Worm (Caenorhabditis elegans): Measurements from ENCODE around the gene ZK470.4.

ZK470.4 gene

DNA sequence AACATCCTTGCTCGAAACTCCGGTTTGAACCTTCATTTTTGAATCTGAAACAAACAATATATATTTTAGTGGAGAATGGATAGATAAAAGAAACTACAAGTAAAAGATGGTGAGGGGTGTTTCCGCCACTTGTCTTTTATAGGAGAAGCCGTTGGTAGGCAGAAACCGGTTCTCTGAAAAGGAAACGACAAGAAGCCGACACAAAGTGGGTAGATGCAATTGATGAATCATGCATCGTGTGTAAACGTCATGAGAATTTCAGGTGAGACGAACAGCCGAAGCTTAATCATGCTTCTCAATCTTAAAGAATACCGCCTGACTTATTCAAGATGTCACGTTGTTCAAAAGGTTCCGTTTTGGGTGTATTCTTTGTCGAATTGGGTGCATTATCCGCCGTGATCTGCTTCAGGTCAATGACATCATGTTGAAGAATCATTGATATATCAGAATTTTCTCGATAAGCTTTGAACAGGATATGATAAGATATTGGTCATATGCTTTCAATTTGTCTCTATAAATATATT is 37.4 kb downstream of the ZK470.4 start, which contains the start of gene R02E4.3:
Gene R02E4.3 (minus strand): TSS at position 51 of the 524 bp plus-strand sequence.
- no peak for TF ChIP-seq snpc-4 (tag; optimal IDR thresholded peaks at IDR 0.05)
- TF ChIP-seq tbx-8 (GFP tag; optimal IDR thresholded peaks at IDR 0.05): no peak
- TF ChIP-seq sem-2 (GFP tag; optimal IDR thresholded peaks at IDR 0.05): no peak
- no peak for TF ChIP-seq hlh-1 (tag; optimal IDR thresholded peaks at IDR 0.05)
- TF ChIP-seq nhr-28 (tag; optimal IDR thresholded peaks at IDR 0.05): no peak
- no peak for TF ChIP-seq ceh-43 (GFP tag; optimal IDR thresholded peaks at IDR 0.05)
- no peak for TF ChIP-seq lsy-2 (tag; optimal IDR thresholded peaks at IDR 0.05)
- no peak for TF ChIP-seq cnd-1 (tag; optimal IDR thresholded peaks at IDR 0.05)
- no peak for TF ChIP-seq elt-1 (tag; optimal IDR thresholded peaks at IDR 0.05; ENCODE audit: borderline replicate concordance, insufficient read depth)
- TF ChIP-seq nhr-237 (tag; optimal IDR thresholded peaks at IDR 0.05): no peak
- no peak for TF ChIP-seq unc-120 (tag; optimal IDR thresholded peaks at IDR 0.05; ENCODE audit: poor library complexity, severe bottlenecking)

DNA sequence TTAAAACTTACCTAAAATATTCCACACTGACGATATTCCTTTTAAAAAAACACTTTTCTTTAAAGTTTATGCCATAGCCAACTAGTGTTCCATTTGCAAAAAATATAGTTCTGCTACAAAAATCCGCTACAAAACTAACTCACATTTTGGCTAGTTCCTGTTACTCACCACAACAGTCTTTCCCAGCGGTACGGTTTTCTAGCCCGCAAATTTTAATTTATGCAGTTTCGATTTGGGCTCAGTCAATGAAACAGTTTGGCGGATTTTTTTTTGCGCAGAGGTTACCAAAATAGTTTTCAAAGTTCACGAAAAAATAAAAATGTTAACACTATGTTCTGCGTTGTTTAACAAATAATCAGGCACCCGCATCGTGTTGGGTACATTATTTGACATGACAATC is 38.4 kb downstream of the ZK470.4 start:
- no peak for TF ChIP-seq nhr-12 (tag; optimal IDR thresholded peaks at IDR 0.05)
- TF ChIP-seq ceh-43 (GFP tag; optimal IDR thresholded peaks at IDR 0.05): no peak
- no peak for TF ChIP-seq elt-3 (tag; optimal IDR thresholded peaks at IDR 0.05)
- TF ChIP-seq ceh-39 (tag; optimal IDR thresholded peaks at IDR 0.05): no peak
- no peak for TF ChIP-seq pha-4 (tag; optimal IDR thresholded peaks at IDR 0.05)
- TF ChIP-seq ztf-11 (tag; optimal IDR thresholded peaks at IDR 0.05): no peak
- no peak for TF ChIP-seq sptf-1 (tag; optimal IDR thresholded peaks at IDR 0.05)

DNA sequence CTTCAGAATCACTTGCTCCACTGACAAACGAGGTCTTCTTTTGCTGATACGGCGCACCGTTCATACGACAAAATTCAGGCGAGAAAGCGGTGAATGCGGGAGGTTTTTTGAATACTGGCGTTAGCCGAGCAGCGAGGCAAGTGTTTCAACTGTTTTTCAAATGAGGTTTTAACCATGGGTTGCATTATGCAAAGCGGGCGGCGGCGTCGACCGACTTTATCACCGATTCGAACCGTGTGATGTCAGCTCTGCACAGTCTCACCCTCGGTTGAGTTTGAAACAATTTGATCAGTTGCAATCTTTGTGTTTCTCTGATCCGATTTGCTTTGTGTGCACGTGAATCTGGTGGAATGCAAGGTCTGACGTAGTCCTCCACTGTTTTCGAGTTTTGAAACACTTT is 39.1 kb downstream of the ZK470.4 start, which contains the start of gene clh-4:
Gene clh-4 (minus strand): TSS at position 101 of the 400 bp plus-strand sequence.
- TF ChIP-seq drap-1 (GFP tag; optimal IDR thresholded peaks at IDR 0.05) (no peak), ceh-43 (GFP tag; optimal IDR thresholded peaks at IDR 0.05) (no peak), sem-2 (GFP tag; optimal IDR thresholded peaks at IDR 0.05) (no peak), hlh-1 (tag; optimal IDR thresholded peaks at IDR 0.05) (no peak), lin-13 (tag; optimal IDR thresholded peaks at IDR 0.05) (no peak), nhr-2 (tag; optimal IDR thresholded peaks at IDR 0.05) (no peak), unc-62 (GFP tag; optimal IDR thresholded peaks at IDR 0.05) (no peak), ham-2 (GFP tag; optimal IDR thresholded peaks at IDR 0.05) (no peak), cnd-1 (tag; optimal IDR thresholded peaks at IDR 0.05) (no peak)

DNA sequence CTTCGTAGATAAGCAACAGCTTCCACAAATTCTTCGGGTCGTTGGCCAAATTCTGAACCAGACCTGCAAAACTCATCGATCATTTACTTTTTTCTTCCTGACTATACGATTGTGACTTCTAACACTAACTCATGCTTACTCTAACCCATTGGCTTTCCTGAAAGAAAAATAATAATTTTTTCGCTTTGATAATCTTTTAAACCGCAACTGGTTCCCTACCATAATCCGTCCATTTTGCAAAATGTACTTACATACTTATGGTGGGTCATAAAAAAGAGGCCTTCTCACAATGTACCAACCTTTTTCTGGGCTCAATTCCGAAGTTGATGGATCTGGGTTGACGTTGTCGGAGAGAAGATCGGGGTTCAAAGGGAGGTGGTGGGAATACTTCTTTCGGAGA is 44.6 kb downstream of the ZK470.4 start:
- TF ChIP-seq ceh-43 (GFP tag; optimal IDR thresholded peaks at IDR 0.05): no peak
- TF ChIP-seq drap-1 (GFP tag; optimal IDR thresholded peaks at IDR 0.05): no peak
- TF ChIP-seq ztf-11 (tag; optimal IDR thresholded peaks at IDR 0.05): no peak
- no peak for TF ChIP-seq M03D4.4 (tag; optimal IDR thresholded peaks at IDR 0.05)

All from whole organism, mixed stage, embryonic.